Worm (Caenorhabditis elegans): ENCODE data around the gene F08F8.7.

Gene F08F8.7

ce11 chrIII:7338693-7339092 is 8.3 kb downstream of the F08F8.7 start, which contains the start of gene kap-1 (continued):
- TF ChIP-seq F22D6.2 (tag; optimal IDR thresholded peaks at IDR 0.05) (no peak), B0261.1 (tag; optimal IDR thresholded peaks at IDR 0.05) (no peak), Y79H2A.3 (GFP tag; conservative IDR thresholded peaks at IDR 0.05) (no peak), lin-40 (tag; optimal IDR thresholded peaks at IDR 0.05) (no peak), let-607 (tag; optimal IDR thresholded peaks at IDR 0.05) (peak in 1 of 2 experiments; percentile 4), F37B4.10 (GFP tag; IDR thresholded peaks at IDR 0.05) (no peak), ccch-3 (GFP tag; optimal IDR thresholded peaks at IDR 0.05) (no peak), B0336.3 (GFP tag; IDR thresholded peaks at IDR 0.05) (peak; percentile 86), F57C9.4 (tag; optimal IDR thresholded peaks at IDR 0.05) (no peak), ZK185.1 (tag; optimal IDR thresholded peaks at IDR 0.05; ENCODE audit: poor library complexity, severe bottlenecking) (no peak), tbx-9 (tag; optimal IDR thresholded peaks at IDR 0.05; ENCODE audit: borderline replicate concordance) (no peak), bed-2 (GFP tag; IDR thresholded peaks at IDR 0.05) (no peak), lin-54 (GFP tag; optimal IDR thresholded peaks at IDR 0.05) (peak; percentile 29), snpc-3.4 (tag; optimal IDR thresholded peaks at IDR 0.05) (peak; percentile 18), fkh-3 (tag; optimal IDR thresholded peaks at IDR 0.05) (peak; percentile 80), egl-18 (GFP tag; IDR thresholded peaks at IDR 0.05) (no peak), nhr-179 (tag; optimal IDR thresholded peaks at IDR 0.05) (no peak), hrde-1 (tag; optimal IDR thresholded peaks at IDR 0.05; ENCODE audit: borderline replicate concordance) (peak; percentile 58), C06A6.2 (GFP tag; conservative IDR thresholded peaks at IDR 0.05) (no peak), lir-1 (GFP tag; conservative IDR thresholded peaks at IDR 0.05) (no peak), dpl-1 (GFP tag; optimal IDR thresholded peaks at IDR 0.05) (no peak), hsf-1 (GFP tag; IDR thresholded peaks at IDR 0.05) (peak; percentile 60), F33H1.4 (GFP tag; IDR thresholded peaks at IDR 0.05) (peak; percentile 33; the same call in 1 of the 2 replicates), pha-4 (tag; optimal IDR thresholded peaks at IDR 0.05) (no peak), Y67H2A.10 (GFP tag; conservative IDR thresholded peaks at IDR 0.05) (no peak), snpc-4 (GFP tag; optimal IDR thresholded peaks at IDR 0.05) (peak; percentile 18), snpc-4 (tag; optimal IDR thresholded peaks at IDR 0.05) (peak in 1 of 4 experiments; percentile 42), lsy-27 (tag; optimal IDR thresholded peaks at IDR 0.05; ENCODE audit: borderline replicate concordance, insufficient read depth) (no peak), egrh-3 (GFP tag; IDR thresholded peaks at IDR 0.05) (no peak), sea-2 (GFP tag; IDR thresholded peaks at IDR 0.05) (no peak), madf-3 (GFP tag; IDR thresholded peaks at IDR 0.05) (no peak), attf-5 (GFP tag; optimal IDR thresholded peaks at IDR 0.05) (no peak), F49E8.2 (tag; optimal IDR thresholded peaks at IDR 0.05; ENCODE audit: insufficient read depth) (peak; percentile 22), nhr-120 (GFP tag; IDR thresholded peaks at IDR 0.05) (0 out of 2 replicates have a peak, but pooled peaks have one; percentile 12), rec-8 (tag; optimal IDR thresholded peaks at IDR 0.05) (no peak), unc-130 (GFP tag; optimal IDR thresholded peaks at IDR 0.05) (no peak), nfya-1 (tag; optimal IDR thresholded peaks at IDR 0.05; ENCODE audit: borderline replicate concordance, insufficient read depth) (no peak), F55B11.4 (tag; optimal IDR thresholded peaks at IDR 0.05; ENCODE audit: borderline replicate concordance, insufficient read depth) (no peak), K11D2.4 (GFP tag; IDR thresholded peaks at IDR 0.05) (0 out of 2 replicates have a peak, but pooled peaks have one; percentile 9), xnd-1 (tag; optimal IDR thresholded peaks at IDR 0.05) (no peak)

All from whole organism, young adult.